Worm (Caenorhabditis elegans) whole organism, midembryonic: ENCODE results near the gene F59B10.3.
A peak's percentile ranks its signal among the peaks of the same experiment; 100 is the strongest.

Experiments
- T22C8.4 ChIP-seq: fragments of 200-800 bp; sonication (Bioruptor generic); IDR thresholded peaks from 2 replicates; pipeline ENCODE4 v1.3.6; 2022; ENCODE audit warnings: missing genetic modification characterization, missing compliant biosample characterization
- cog-1 ChIP-seq: sonication (generic microtip); optimal IDR thresholded peaks from 2 replicates; lab custom pipeline; 2016; ENCODE audit warnings: missing genetic modification characterization, missing compliant biosample characterization
- flt-1 ChIP-seq: fragments of 200-800 bp; sonication (Bioruptor generic); IDR thresholded peaks from 2 replicates; pipeline ENCODE4 v1.3.6; 2022; ENCODE audit warnings: missing genetic modification characterization, missing compliant biosample characterization
- klf-2 ChIP-seq: fragments of 200-800 bp; sonication (Bioruptor generic); conservative IDR thresholded peaks from 2 replicates; pipeline ENCODE4 v1.3.6; 2022; ENCODE audit warnings: missing genetic modification reagents, missing genetic modification characterization, missing compliant biosample characterization
- med-1 ChIP-seq: sonication (generic microtip); optimal IDR thresholded peaks from 2 replicates; lab custom pipeline; 2017; ENCODE audit warnings: missing genetic modification characterization, mild to moderate bottlenecking, missing compliant biosample characterization, antibody characterized with exemption, missing genetic modification reagents; ENCODE audit not compliant: insufficient read depth
- ref-1 ChIP-seq: fragments of 200-800 bp; sonication (Bioruptor generic); conservative IDR thresholded peaks from 2 replicates; pipeline ENCODE4 v1.3.6; 2022; ENCODE audit warnings: missing genetic modification reagents, missing genetic modification characterization, missing compliant biosample characterization
- tab-1 ChIP-seq: fragments of 200-800 bp; sonication (Bioruptor generic); IDR thresholded peaks from 2 replicates; pipeline ENCODE4 v1.3.6; 2022; ENCODE audit warnings: missing genetic modification characterization, missing compliant biosample characterization
- ztf-23 ChIP-seq: fragments of 200-800 bp; sonication (Bioruptor generic); IDR thresholded peaks from 2 replicates; pipeline ENCODE4 v1.3.6; 2022; ENCODE audit warnings: missing genetic modification reagents, missing genetic modification characterization, missing compliant biosample characterization
- ztf-29 ChIP-seq: fragments of 200-800 bp; sonication (Bioruptor generic); IDR thresholded peaks from 2 replicates; pipeline ENCODE4 v1.3.6; 2022; ENCODE audit warnings: missing genetic modification reagents, missing genetic modification characterization, missing compliant biosample characterization

F59B10.3 gene

DNA sequence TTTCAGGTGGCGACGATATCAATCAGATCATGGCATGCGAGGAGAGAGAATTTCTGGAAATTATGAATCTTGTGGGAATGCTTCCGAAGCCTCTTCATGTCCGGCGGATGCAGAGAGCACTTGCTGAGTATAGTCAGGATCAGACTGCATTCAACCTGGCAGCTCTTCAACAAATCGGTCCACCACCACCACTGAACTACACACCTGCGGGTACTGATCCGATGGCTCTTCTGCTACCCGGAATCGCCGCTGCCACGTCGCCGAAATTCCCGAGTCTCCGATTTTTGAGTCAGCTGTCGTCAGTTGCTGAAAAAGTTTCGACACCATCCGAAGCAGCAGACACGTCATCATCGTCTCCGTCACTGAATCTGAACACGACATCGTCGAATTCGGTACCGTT, 20.6 kb downstream of the F59B10.3 start:
- TF ChIP-seq ztf-23 (GFP tag; lab: Robert Waterston, UW) (no peak), ref-1 (GFP tag; lab: Robert Waterston, UW) (no peak), ztf-29 (GFP tag; lab: Robert Waterston, UW) (no peak), cog-1 (no peak), flt-1 (GFP tag; lab: Robert Waterston, UW) (no peak), tab-1 (GFP tag; lab: Robert Waterston, UW) (no peak), med-1 (GFP tag; lab: Kevin White, UChicago) (no peak), T22C8.4 (GFP tag; lab: Robert Waterston, UW) (no peak), klf-2 (no peak)

DNA sequence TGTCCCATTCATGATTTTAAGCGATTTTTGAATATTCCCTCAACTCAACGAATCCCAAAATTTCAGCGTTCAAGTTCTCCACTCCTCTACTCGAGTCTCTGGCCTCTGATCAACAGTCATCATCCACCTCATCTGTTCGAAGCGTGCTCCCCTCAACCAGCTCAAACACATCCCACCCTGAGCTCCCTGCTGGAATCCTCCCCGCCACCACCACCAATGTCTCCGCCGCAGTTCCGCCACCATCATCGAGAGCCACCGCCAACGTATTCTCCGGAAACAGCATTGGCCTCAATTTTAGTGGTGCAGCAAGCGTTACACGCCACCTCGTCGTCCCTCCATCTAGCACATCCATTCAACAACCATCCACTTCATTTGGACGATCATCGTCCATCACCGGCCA, 21.3 kb downstream of the F59B10.3 start:
- TF ChIP-seq ztf-29 (GFP tag; lab: Robert Waterston, UW) (no peak), tab-1 (GFP tag; lab: Robert Waterston, UW) (no peak), klf-2 (no peak), flt-1 (GFP tag; lab: Robert Waterston, UW) (no peak), ztf-23 (GFP tag; lab: Robert Waterston, UW) (no peak), ref-1 (GFP tag; lab: Robert Waterston, UW) (no peak)

DNA sequence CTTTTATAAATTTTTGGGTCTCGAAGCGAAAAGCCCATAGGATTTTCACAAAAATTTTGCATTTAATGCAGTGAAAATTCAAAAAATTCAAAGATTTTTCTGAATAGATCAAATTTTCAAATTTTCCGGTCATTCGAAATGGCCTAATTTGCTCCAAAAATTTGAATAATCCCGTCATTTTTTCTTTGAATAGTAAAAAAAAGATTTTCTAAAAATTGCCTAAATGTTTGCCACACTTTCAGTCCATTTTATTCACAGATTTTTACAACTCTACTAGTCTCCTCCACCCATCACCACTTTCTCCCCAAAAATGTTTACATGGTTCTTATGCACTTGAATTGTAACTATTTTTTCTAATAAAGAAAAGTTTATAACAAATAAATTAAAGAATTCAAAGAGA, 23.6 kb downstream of the F59B10.3 start:
- TF ChIP-seq ref-1 (GFP tag; lab: Robert Waterston, UW) (no peak), ztf-29 (GFP tag; lab: Robert Waterston, UW) (no peak), T22C8.4 (GFP tag; lab: Robert Waterston, UW) (no peak)

DNA sequence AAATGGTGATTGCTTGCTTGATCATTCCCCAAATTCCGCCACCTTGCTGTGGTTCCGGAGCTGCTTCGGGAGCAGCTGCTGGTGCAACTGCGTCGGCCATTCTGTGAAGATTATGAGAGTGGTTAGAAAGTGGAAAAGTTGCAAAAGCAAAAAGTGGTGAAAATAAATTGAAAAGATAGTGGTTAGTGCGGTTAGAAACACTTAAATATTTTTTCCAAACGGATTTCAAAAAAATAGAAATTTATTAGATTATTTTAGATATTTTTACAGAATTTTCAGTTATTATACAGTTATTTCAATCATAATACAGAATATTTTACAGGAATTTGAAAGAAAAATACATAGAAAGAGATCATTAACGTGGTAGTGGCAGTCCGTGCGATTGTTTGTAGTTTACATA, 27.2 kb downstream of the F59B10.3 start, which contains the start of gene R166.2:
Gene R166.2 (minus strand): TSS at position 101 of the 400 bp plus-strand sequence.
- TF ChIP-seq ztf-23 (GFP tag; lab: Robert Waterston, UW) (no peak), cog-1 (no peak), flt-1 (GFP tag; lab: Robert Waterston, UW) (no peak)

DNA sequence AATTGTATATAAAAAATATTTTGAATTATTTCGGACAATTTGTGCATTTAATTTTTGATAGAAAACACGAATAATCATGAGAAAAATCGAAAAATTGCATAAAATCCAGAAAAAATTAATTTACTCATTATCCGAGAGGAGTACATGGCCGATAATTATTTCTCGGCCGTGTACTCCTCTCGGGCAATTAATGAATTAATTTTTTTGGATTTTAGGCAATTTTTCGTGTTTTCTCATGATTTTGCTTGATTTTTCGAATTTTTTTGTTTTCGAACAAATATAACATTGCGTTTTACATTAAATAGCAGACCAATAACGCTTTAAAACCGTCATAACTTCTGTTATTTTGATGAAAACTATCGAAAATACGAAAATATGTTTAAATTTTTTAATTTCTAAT, 27.6 kb downstream of the F59B10.3 start:
- TF ChIP-seq ref-1 (GFP tag; lab: Robert Waterston, UW) (no peak), T22C8.4 (GFP tag; lab: Robert Waterston, UW) (no peak), cog-1 (peak; percentile 38), med-1 (GFP tag; lab: Kevin White, UChicago) (no peak)

DNA sequence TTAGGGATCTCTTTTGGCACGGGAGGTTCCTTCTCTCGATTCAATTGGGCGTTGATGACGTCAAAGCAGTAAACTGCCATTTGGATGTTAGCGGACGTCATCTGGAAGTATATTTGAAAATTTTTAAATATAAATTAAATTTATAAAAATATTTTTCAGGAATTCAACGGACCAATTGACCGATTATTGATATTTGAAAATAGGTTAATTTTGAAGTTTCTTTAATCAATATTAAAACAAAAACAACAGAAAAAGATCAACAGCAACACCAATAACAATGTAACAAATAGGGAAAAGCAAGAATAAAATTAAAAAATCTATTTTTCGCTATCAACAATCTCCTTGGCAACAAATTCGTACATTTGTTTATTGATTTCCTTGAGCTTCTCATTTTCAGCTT, 28.9 kb downstream of the F59B10.3 start, which contains the start of gene R166.3:
Gene R166.3 (minus strand): TSS at position 101 of the 400 bp plus-strand sequence.
- TF ChIP-seq klf-2 (no peak), T22C8.4 (GFP tag; lab: Robert Waterston, UW) (no peak), tab-1 (GFP tag; lab: Robert Waterston, UW) (no peak), cog-1 (no peak), ztf-29 (GFP tag; lab: Robert Waterston, UW) (no peak), ztf-23 (GFP tag; lab: Robert Waterston, UW) (no peak), ref-1 (GFP tag; lab: Robert Waterston, UW) (no peak), flt-1 (GFP tag; lab: Robert Waterston, UW) (no peak), med-1 (GFP tag; lab: Kevin White, UChicago) (no peak)

DNA sequence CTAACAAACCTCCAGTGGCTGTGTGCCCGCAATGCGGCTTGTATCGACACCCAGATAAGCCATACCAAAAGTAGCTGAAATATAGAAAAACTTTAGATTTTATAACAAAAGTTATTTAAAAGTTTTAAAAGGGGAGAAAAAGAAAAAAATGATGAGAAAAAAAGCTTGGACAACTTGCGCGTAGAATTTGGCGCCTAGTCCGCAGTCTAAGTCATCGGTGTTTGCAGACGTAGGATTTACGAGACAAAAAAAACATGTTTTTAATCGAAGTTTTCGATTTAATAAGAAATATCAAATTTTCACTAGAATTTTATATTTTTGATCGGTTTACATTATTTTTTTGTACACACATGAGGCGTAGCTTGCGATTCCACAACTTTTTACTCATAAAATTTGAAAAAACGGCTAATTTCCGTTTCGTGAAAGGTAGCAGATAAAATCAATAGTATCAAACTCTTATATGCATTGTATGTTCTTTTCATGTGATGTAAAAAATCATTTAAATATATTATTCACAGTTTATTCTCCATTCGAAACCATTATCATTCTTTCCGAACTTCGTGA, 31.7 kb downstream of the F59B10.3 start, which contains the start of gene pro-1:
Gene pro-1 (minus strand): TSS at position 74 of the 564 bp plus-strand sequence.
- TF ChIP-seq med-1 (GFP tag; lab: Kevin White, UChicago) (no peak), cog-1 (peak; percentile 53), flt-1 (GFP tag; lab: Robert Waterston, UW) (peak; percentile 59; the same call in 1 of the 2 replicates)

DNA sequence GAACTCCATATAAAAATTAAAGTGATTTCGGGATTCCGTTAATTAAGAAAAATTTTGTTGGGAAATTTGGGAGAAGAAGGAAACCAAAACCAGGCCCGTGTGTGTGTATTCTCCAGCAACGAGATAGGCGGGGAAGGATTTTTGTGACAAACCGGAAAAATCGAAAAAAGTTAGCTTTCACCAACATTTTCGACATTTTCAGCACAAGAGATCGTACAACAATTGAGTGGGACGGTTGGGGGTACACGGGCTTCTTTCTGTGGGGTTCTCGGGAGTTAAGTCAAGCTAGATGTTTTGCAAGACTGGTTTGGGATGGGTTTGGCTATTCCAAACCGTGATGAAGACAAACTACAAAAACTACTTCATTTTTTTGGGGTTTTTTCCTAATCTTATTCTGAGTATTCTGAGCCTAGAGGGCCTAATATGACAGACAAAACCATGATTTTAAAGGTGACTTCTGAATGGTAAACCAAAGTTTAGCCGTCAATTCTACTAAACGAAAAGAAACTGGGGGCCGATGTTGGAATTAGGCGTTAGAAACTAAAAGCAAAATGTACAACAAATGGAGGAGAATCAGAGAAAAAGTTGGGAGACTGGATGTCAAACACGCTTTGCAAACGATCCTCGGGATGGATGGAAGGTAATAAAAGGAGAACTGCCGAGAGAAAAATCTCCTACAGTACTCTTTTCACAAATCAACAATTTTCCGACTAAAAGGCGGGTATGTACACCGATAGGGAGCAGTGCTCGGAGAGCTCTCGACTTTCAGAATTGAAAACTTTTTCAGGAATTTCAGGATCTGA, 32.5 kb downstream of the F59B10.3 start:
- TF ChIP-seq flt-1 (GFP tag; lab: Robert Waterston, UW) = no peak
- no peak for TF ChIP-seq ref-1 (GFP tag; lab: Robert Waterston, UW)
- no peak for TF ChIP-seq cog-1
- no peak for TF ChIP-seq ztf-23 (GFP tag; lab: Robert Waterston, UW)

DNA sequence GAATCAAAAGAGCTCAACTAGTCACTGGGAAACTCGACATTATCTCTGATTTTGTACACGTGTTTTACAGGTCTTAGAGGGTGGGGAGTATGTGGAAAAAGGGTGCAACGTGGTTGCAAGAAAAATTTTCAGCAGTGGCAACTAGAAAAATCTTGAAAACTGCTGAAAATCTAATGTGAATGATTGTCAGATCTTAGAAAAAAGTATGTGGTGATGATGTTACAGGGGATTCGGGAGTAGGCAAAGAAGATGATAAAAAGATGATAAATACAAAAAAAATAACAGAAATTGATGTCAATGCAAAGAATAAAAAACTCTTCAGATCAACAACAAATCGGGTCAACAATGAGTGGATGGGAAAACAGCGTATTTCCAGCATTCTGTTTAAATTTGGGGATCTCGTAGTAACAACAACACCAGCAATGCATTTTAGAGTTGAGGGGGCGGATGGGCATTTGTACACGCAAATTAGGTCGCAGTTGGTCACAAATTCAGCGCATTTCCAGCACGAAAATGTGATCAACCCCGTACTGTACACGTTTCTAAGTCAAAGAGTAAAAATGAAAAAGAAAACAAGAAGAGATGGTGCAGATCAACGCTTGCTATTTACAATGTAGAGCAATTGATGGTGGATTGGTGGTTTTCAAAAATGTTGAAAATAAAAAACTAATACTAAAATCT, 33.3 kb downstream of the F59B10.3 start:
- TF ChIP-seq ref-1 (GFP tag; lab: Robert Waterston, UW) (no peak; the same call in 1 of the 2 replicates), med-1 (GFP tag; lab: Kevin White, UChicago) (no peak), ztf-23 (GFP tag; lab: Robert Waterston, UW) (no peak), ztf-29 (GFP tag; lab: Robert Waterston, UW) (no peak), klf-2 (no peak), cog-1 (no peak), T22C8.4 (GFP tag; lab: Robert Waterston, UW) (no peak), flt-1 (GFP tag; lab: Robert Waterston, UW) (no peak), tab-1 (GFP tag; lab: Robert Waterston, UW) (no peak)
